Worm (Caenorhabditis elegans) whole organism, late embryonic: ENCODE results near the gene C35A11.4.

Experiments
- F13H6.1 ChIP-seq: sonication (generic microtip); optimal IDR thresholded peaks from 2 replicates; lab custom pipeline; 2016; ENCODE audit warnings: missing genetic modification characterization, missing compliant biosample characterization
- T23F11.4 ChIP-seq: fragments of 200-800 bp; sonication (Bioruptor generic); optimal IDR thresholded peaks from 2 replicates; lab custom pipeline; 2018; ENCODE audit warnings: mild to moderate bottlenecking, missing genetic modification characterization, missing compliant biosample characterization
- ceh-6 ChIP-seq: fragments of 200-800 bp; sonication (Bioruptor generic); optimal IDR thresholded peaks from 2 replicates; lab custom pipeline; 2018; ENCODE audit warnings: mild to moderate bottlenecking, missing genetic modification characterization, missing compliant biosample characterization
- dmd-4 ChIP-seq: sonication (generic microtip); optimal IDR thresholded peaks from 2 replicates; lab custom pipeline; 2016; ENCODE audit warnings: borderline replicate concordance, missing genetic modification characterization, missing compliant biosample characterization
- eyg-1 ChIP-seq: sonication (generic microtip); optimal IDR thresholded peaks from 2 replicates; lab custom pipeline; 2016; ENCODE audit warnings: missing genotype, missing genetic modification characterization, missing compliant biosample characterization
- fkh-10 ChIP-seq: fragments of 150-350 bp; optimal IDR thresholded peaks from 2 replicates; lab custom pipeline; 2014; ENCODE audit warnings: missing biosample characterization, missing genetic modification reagents, missing genetic modification characterization
- hlh-13 ChIP-seq: fragments of 200-800 bp; sonication (Bioruptor generic); optimal IDR thresholded peaks from 2 replicates; lab custom pipeline; 2018; ENCODE audit warnings: mild to moderate bottlenecking, missing genetic modification characterization, missing compliant biosample characterization
- lin-11 ChIP-seq: fragments of 200-800 bp; sonication (Bioruptor generic); optimal IDR thresholded peaks from 2 replicates; lab custom pipeline; 2018; ENCODE audit warnings: mild to moderate bottlenecking, missing genetic modification characterization, missing compliant biosample characterization
- madf-2 ChIP-seq: sonication (generic microtip); optimal IDR thresholded peaks from 2 replicates; lab custom pipeline; 2017; ENCODE audit warnings: missing genetic modification characterization, missing compliant biosample characterization
- pag-3 ChIP-seq: sonication (generic microtip); optimal IDR thresholded peaks from 2 replicates; lab custom pipeline; 2016; ENCODE audit warnings: missing compliant biosample characterization, missing genetic modification characterization, borderline replicate concordance
- pax-1 ChIP-seq: fragments of 150-350 bp; optimal IDR thresholded peaks from 2 replicates; lab custom pipeline; 2014; ENCODE audit warnings: missing biosample characterization, missing genetic modification characterization
- pha-2 ChIP-seq: sonication (generic microtip); optimal IDR thresholded peaks from 2 replicates; lab custom pipeline; 2017; ENCODE audit warnings: mild to moderate bottlenecking, missing genetic modification characterization, missing compliant biosample characterization
- pha-4 ChIP-seq: fragments of 150-350 bp; optimal IDR thresholded peaks from 2 replicates; lab custom pipeline; 2018; ENCODE audit warnings: missing biosample characterization, missing genetic modification reagents, missing genetic modification characterization
- ztf-16 ChIP-seq: sonication (generic microtip); optimal IDR thresholded peaks from 2 replicates; lab custom pipeline; 2017; ENCODE audit warnings: missing genetic modification characterization, missing compliant biosample characterization

DNA sequence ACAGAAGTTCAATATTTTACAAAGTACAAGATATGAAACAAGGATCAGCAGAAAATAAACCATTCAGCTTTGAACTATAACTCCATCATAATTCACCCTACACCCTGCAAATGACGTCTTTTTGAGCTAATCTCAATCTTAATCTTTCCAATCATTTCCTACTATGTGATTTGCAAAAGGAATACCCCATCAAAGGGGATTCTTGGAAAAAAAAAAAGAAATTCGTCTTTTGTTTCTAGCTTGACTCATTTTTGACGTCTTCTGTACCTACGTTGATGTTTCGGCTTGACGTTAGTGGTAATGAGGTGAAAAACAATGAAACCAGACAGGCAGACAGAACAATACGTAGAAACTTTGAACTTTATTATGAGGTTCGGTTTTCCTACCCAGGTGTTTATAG is 30.7 kb downstream of the C35A11.4 start:
- TF ChIP-seq dmd-4 (no peak), madf-2 (tag; lab: Kevin White, UChicago) (no peak), fkh-10 (no peak), pha-4 (tag; lab: Kevin White, UChicago) (no peak), lin-11 (tag; lab: Kevin White, UChicago) (no peak), T23F11.4 (no peak), ceh-6 (no peak), F13H6.1 (tag; lab: Kevin White, UChicago) (no peak), pax-1 (tag; lab: Kevin White, UChicago) (no peak), eyg-1 (no peak), ztf-16 (tag; lab: Kevin White, UChicago) (no peak), pha-2 (tag; lab: Kevin White, UChicago) (no peak), hlh-13 (no peak), pag-3 (tag; lab: Kevin White, UChicago) (no peak)
